Fruit fly (Drosophila melanogaster) whole organism, adult: ENCODE data around the gene Nemp.

Experiments
- CG11617 ChIP-seq: fragments of 200-800 bp; sonication (Bioruptor generic); optimal IDR thresholded peaks from 2 replicates; lab custom pipeline; 2017; ENCODE audit warnings: mild to moderate bottlenecking, missing biosample characterization, missing genetic modification reagents, missing genetic modification characterization
- CG12768 ChIP-seq: fragments of 200-800 bp; sonication (Bioruptor generic); optimal IDR thresholded peaks from 2 replicates; lab custom pipeline; 2017; ENCODE audit warnings: missing biosample characterization, missing genetic modification characterization, mild to moderate bottlenecking, moderate library complexity, missing genetic modification reagents
- CG14711 ChIP-seq: fragments of 200-800 bp; sonication (Bioruptor generic); optimal IDR thresholded peaks from 2 replicates; lab custom pipeline; 2018; ENCODE audit warnings: missing biosample characterization, mild to moderate bottlenecking, missing genetic modification characterization, moderate library complexity
- CG1620 ChIP-seq: fragments of 200-800 bp; sonication (Bioruptor generic); optimal IDR thresholded peaks from 2 replicates; lab custom pipeline; 2016; ENCODE audit warnings: missing biosample characterization, missing genetic modification characterization
- CG33017 ChIP-seq: fragments of 200-800 bp; sonication (Bioruptor generic); optimal IDR thresholded peaks from 2 replicates; lab custom pipeline; 2018; ENCODE audit warnings: missing biosample characterization, mild to moderate bottlenecking, missing genetic modification characterization, moderate library complexity
- CG5204 ChIP-seq: fragments of 200-800 bp; sonication (Bioruptor generic); optimal IDR thresholded peaks from 2 replicates; lab custom pipeline; 2016; ENCODE audit warnings: missing biosample characterization, missing genetic modification characterization
- CG7045 ChIP-seq: fragments of 200-800 bp; sonication (Bioruptor generic); optimal IDR thresholded peaks from 2 replicates; lab custom pipeline; 2017; ENCODE audit warnings: missing biosample characterization, mild to moderate bottlenecking, missing genetic modification characterization
- CG7101 ChIP-seq: fragments of 200-800 bp; sonication (Bioruptor generic); optimal IDR thresholded peaks from 2 replicates; lab custom pipeline; 2018; ENCODE audit warnings: missing biosample characterization, mild to moderate bottlenecking, missing genetic modification characterization, moderate library complexity
- Clk ChIP-seq: fragments of 200-800 bp; sonication (Bioruptor generic); optimal IDR thresholded peaks from 2 replicates; lab custom pipeline; 2017; ENCODE audit warnings: missing biosample characterization, missing genetic modification characterization
- Crg-1 ChIP-seq: fragments of 200-800 bp; sonication (Bioruptor generic); optimal IDR thresholded peaks from 2 replicates; lab custom pipeline; 2016; ENCODE audit warnings: missing biosample characterization, missing genetic modification characterization
- Hr96 ChIP-seq: fragments of 200-800 bp; sonication (Bioruptor generic); optimal IDR thresholded peaks from 2 replicates; lab custom pipeline; 2016; ENCODE audit warnings: missing biosample characterization, missing genetic modification characterization
- Mnt ChIP-seq: fragments of 200-800 bp; sonication (Bioruptor generic); optimal IDR thresholded peaks from 2 replicates; lab custom pipeline; 2016; ENCODE audit warnings: missing biosample characterization, mild to moderate bottlenecking, missing genetic modification characterization
- bab1 ChIP-seq: fragments of 200-800 bp; sonication (Bioruptor generic); optimal IDR thresholded peaks from 3 replicates; lab custom pipeline; 2019; ENCODE audit warnings: missing biosample characterization, mild to moderate bottlenecking, missing genetic modification characterization, moderate library complexity
- cic ChIP-seq: fragments of 200-800 bp; sonication (Bioruptor generic); optimal IDR thresholded peaks from 2 replicates; lab custom pipeline; 2017; ENCODE audit warnings: missing biosample characterization, mild to moderate bottlenecking, missing genetic modification characterization, moderate library complexity
- cnc ChIP-seq, 2 experiments: fragments of >200 bp; optimal IDR thresholded peaks; 2 replicates each; lab custom pipeline; 2017
- kay ChIP-seq: fragments of 200-800 bp; sonication (Bioruptor generic); peaks from one replicate; lab custom pipeline; 2016; ENCODE audit warnings: missing biosample characterization, missing genetic modification characterization, borderline replicate concordance
- ovo ChIP-seq: fragments of 200-800 bp; sonication (Bioruptor generic); optimal IDR thresholded peaks from 2 replicates; lab custom pipeline; 2016; ENCODE audit warnings: missing biosample characterization, missing genetic modification characterization
- pad ChIP-seq: fragments of 200-800 bp; sonication (Bioruptor generic); optimal IDR thresholded peaks from 3 replicates; lab custom pipeline; 2017; ENCODE audit warnings: missing biosample characterization, missing genetic modification characterization, mild to moderate bottlenecking, moderate library complexity, missing genetic modification reagents
- tj ChIP-seq: fragments of 200-800 bp; sonication (Bioruptor generic); optimal IDR thresholded peaks from 3 replicates; lab custom pipeline; 2017; ENCODE audit warnings: missing biosample characterization, mild to moderate bottlenecking, missing genetic modification characterization, moderate library complexity
- toe ChIP-seq: fragments of 200-800 bp; sonication (Bioruptor generic); optimal IDR thresholded peaks from 2 replicates; lab custom pipeline; 2016; ENCODE audit warnings: missing biosample characterization, missing genetic modification characterization

The Nemp gene

dm6 chrX:16695658-16696181 is 40.9 kb upstream of the Nemp start, which contains the start of gene CG4678:
Gene CG4678, plus strand, starts transcription at chrX:16696131.
- TF ChIP-seq Clk, result no peak
- TF ChIP-seq CG7045 (GFP tag; lab: Kevin White, UChicago), result no peak
- peak; percentile 9 for TF ChIP-seq bab1 (GFP tag; lab: Kevin White, UChicago)
- no peak for TF ChIP-seq cic
- TF ChIP-seq CG11617, result no peak
- no peak for TF ChIP-seq Mnt
- no peak for TF ChIP-seq tj (GFP tag; lab: Kevin White, UChicago)
- no peak for TF ChIP-seq ovo (GFP tag; lab: Kevin White, UChicago)
- TF ChIP-seq CG12768 (GFP tag; lab: Kevin White, UChicago), result no peak
- TF ChIP-seq Crg-1 (GFP tag; lab: Kevin White, UChicago), result no peak
- TF ChIP-seq CG14711 (tag; lab: Kevin White, UChicago), result no peak
- no peak for TF ChIP-seq cnc (optimal IDR thresholded peaks at IDR 0.05; lab: Kevin White, UChicago)
- no peak for TF ChIP-seq CG7101 (tag; lab: Kevin White, UChicago)
- peak; percentile 31 for TF ChIP-seq CG1620 (GFP tag; lab: Kevin White, UChicago)
- no peak for TF ChIP-seq toe (GFP tag; lab: Kevin White, UChicago)
- TF ChIP-seq CG33017, result no peak
- TF ChIP-seq pad (GFP tag; lab: Kevin White, UChicago), result no peak
- TF ChIP-seq CG5204, result no peak

- no peak for TF ChIP-seq Clk
- no peak for TF ChIP-seq CG12768 (GFP tag; lab: Kevin White, UChicago)
- no peak for TF ChIP-seq ovo (GFP tag; lab: Kevin White, UChicago)
- TF ChIP-seq cnc (optimal IDR thresholded peaks at IDR 0.05; lab: Kevin White, UChicago), result no peak
- peak; percentile 63 for TF ChIP-seq kay
- TF ChIP-seq cic, result no peak
Measured at dm6 chrX:16694959-16695358, 40.1 kb upstream of the Nemp start, which contains the start of gene Septin4. Gene Septin4, minus strand, starts transcription at chrX:16695173.

- TF ChIP-seq kay, result no peak
- no peak for TF ChIP-seq tj (GFP tag; lab: Kevin White, UChicago)
- no peak for TF ChIP-seq CG7045 (GFP tag; lab: Kevin White, UChicago)
- no peak for TF ChIP-seq toe (GFP tag; lab: Kevin White, UChicago)
- TF ChIP-seq CG14711 (tag; lab: Kevin White, UChicago), result peak; percentile 48
- peak; percentile 23 for TF ChIP-seq CG11617
- peak; percentile 90 for TF ChIP-seq ovo (GFP tag; lab: Kevin White, UChicago)
- peak; percentile 36 for TF ChIP-seq cic
- no peak for TF ChIP-seq CG33017
- peak; percentile 86 for TF ChIP-seq pad (GFP tag; lab: Kevin White, UChicago)
- no peak for TF ChIP-seq Hr96 (GFP tag; lab: Kevin White, UChicago)
- TF ChIP-seq CG7101 (tag; lab: Kevin White, UChicago), result peak; percentile 8
Measured at dm6 chrX:16694477-16694876, 39.7 kb upstream of the Nemp start.

- TF ChIP-seq CG33017, result no peak
- TF ChIP-seq CG7045 (GFP tag; lab: Kevin White, UChicago), result no peak
- no peak for TF ChIP-seq ovo (GFP tag; lab: Kevin White, UChicago)
- TF ChIP-seq cnc (optimal IDR thresholded peaks at IDR 0.05; lab: Kevin White, UChicago), result no peak
- no peak for TF ChIP-seq CG5204
- TF ChIP-seq bab1 (GFP tag; lab: Kevin White, UChicago), result no peak
- no peak for TF ChIP-seq Hr96 (GFP tag; lab: Kevin White, UChicago)
- peak; percentile 34 for TF ChIP-seq pad (GFP tag; lab: Kevin White, UChicago)
Measured at dm6 chrX:16693805-16694387, 39.1 kb upstream of the Nemp start.

dm6 chrX:16692325-16692724 is 37.5 kb upstream of the Nemp start:
- peak; percentile 0 for TF ChIP-seq CG7101 (tag; lab: Kevin White, UChicago)
- TF ChIP-seq CG7045 (GFP tag; lab: Kevin White, UChicago), result no peak
- TF ChIP-seq CG11617, result peak; percentile 42

- TF ChIP-seq CG12768 (GFP tag; lab: Kevin White, UChicago) (peak; percentile 42), bab1 (GFP tag; lab: Kevin White, UChicago) (peak; percentile 66), CG1620 (GFP tag; lab: Kevin White, UChicago) (no peak), CG7101 (tag; lab: Kevin White, UChicago) (peak; percentile 73), kay (no peak), tj (GFP tag; lab: Kevin White, UChicago) (peak; percentile 6), pad (GFP tag; lab: Kevin White, UChicago) (peak; percentile 22), CG14711 (tag; lab: Kevin White, UChicago) (peak; percentile 71), Clk (peak; percentile 19), CG5204 (peak; percentile 54), CG33017 (peak; percentile 61), Mnt (no peak), CG7045 (GFP tag; lab: Kevin White, UChicago) (peak; percentile 64), cic (no peak)
Measured at dm6 chrX:16691440-16691839, 36.6 kb upstream of the Nemp start.

- TF ChIP-seq kay, result no peak
- no peak for TF ChIP-seq CG7101 (tag; lab: Kevin White, UChicago)
- no peak for TF ChIP-seq pad (GFP tag; lab: Kevin White, UChicago)
- no peak for TF ChIP-seq ovo (GFP tag; lab: Kevin White, UChicago)
- TF ChIP-seq toe (GFP tag; lab: Kevin White, UChicago), result no peak
- TF ChIP-seq CG12768 (GFP tag; lab: Kevin White, UChicago), result no peak
- no peak for TF ChIP-seq bab1 (GFP tag; lab: Kevin White, UChicago)
Measured at dm6 chrX:16690499-16690898, 35.7 kb upstream of the Nemp start.
